Fruit fly (Drosophila melanogaster): ENCODE results near the gene CG16853.

DNA sequence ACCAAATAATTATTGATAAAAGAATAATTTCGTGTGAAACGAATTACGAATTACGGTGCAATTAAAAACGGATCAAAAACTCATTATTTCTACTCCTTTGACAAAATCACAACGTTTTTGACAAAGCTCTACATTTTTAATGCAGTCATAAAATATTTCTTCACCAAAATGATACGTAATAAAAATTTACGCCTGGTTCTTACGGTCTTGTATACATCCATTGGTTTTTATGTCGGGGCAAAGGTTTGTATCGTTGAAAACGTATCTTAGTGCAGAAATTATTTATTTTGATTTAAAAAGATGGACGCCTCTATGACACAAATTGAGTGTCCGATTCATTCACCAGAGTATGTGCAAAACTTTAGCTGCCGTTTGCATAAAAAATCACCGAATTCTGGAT is 10.3 kb upstream of the CG16853 start, which contains the start of gene CG33644:
- TF ChIP-seq CTCF (optimal IDR thresholded peaks at IDR 0.05), result no peak
- no peak for TF ChIP-seq CG8478 (optimal IDR thresholded peaks at IDR 0.05)

All from S2 (cell line).